Worm (Caenorhabditis elegans): ENCODE measurements around the gene tyra-3.

tyra-3 gene

DNA sequence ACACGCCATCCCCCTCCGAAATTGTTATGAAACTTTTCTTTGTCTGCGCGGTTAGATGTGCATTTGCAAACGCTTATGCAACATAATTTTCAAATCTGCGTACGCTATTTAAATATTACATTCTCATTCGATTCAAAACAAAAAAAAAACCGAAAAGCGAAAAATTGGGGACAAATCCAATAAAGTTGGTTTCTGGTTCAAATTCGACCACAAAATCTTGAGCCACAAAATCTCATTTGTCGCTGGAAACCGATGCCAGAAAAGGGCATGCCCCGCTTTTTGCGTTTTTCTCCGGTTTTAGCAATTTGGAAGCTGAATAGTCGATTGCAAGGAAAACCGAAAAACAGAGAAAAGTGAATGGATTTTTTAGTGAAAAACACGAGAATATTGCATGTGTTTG, 15.8 kb upstream of the tyra-3 start:
- TF ChIP-seq efl-1 (optimal IDR thresholded peaks at IDR 0.05) = no peak
- TF ChIP-seq efl-1 (GFP tag; optimal IDR thresholded peaks at IDR 0.05 in 1 of 2) = peak in 1 of 2 experiments; percentile 26
- TF ChIP-seq lin-14 (GFP tag; optimal IDR thresholded peaks at IDR 0.05) = peak; percentile 54
- no peak for TF ChIP-seq unc-86 (tag; optimal IDR thresholded peaks at IDR 0.05)

DNA sequence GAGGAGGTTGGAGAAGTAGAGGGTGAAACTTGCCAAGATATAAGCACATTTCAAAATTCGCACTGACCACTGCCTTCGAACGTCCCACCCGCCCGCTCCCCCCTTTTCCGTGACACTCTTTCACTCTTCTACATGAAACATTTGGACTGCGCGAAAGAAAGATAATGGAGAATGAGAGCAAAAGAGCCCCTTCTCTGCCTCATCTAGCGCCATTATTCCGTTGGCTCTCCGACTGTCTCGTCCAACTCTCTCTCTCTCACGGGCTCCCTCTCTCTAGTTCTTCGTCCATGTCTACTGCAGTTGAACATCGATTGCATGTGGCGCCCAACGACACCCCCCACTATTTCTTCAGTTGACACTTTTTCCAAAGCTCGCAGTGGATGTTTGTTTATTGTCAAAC, 14.9 kb upstream of the tyra-3 start:
- no peak for TF ChIP-seq ztf-11 (tag; optimal IDR thresholded peaks at IDR 0.05)
- no peak for TF ChIP-seq blmp-1 (tag; optimal IDR thresholded peaks at IDR 0.05)
- TF ChIP-seq pax-3 (tag; optimal IDR thresholded peaks at IDR 0.05) = no peak
- no peak for TF ChIP-seq hlh-17 (GFP tag; optimal IDR thresholded peaks at IDR 0.05; ENCODE audit: borderline replicate concordance)
- peak; percentile 21 for TF ChIP-seq unc-86 (tag; optimal IDR thresholded peaks at IDR 0.05)
- TF ChIP-seq ces-1 (GFP tag; optimal IDR thresholded peaks at IDR 0.05) = no peak
- peak; percentile 21 for TF ChIP-seq fkh-8 (tag; optimal IDR thresholded peaks at IDR 0.05)
- TF ChIP-seq mdl-1 (tag; optimal IDR thresholded peaks at IDR 0.05) = no peak
- TF ChIP-seq lin-14 (GFP tag; optimal IDR thresholded peaks at IDR 0.05) = peak; percentile 77
- no peak for TF ChIP-seq nhr-76 (tag; optimal IDR thresholded peaks at IDR 0.05)
- no peak for TF ChIP-seq sptf-1 (tag; optimal IDR thresholded peaks at IDR 0.05)
- TF ChIP-seq C34B4.2 (tag; optimal IDR thresholded peaks at IDR 0.05) = no peak
- TF ChIP-seq ama-1 (optimal IDR thresholded peaks at IDR 0.05) = no peak
- no peak for TF ChIP-seq lin-13 (GFP tag; optimal IDR thresholded peaks at IDR 0.05)
- no peak for TF ChIP-seq F16B12.6 (tag; optimal IDR thresholded peaks at IDR 0.05)
- no peak for TF ChIP-seq hlh-4 (tag; optimal IDR thresholded peaks at IDR 0.05)
- TF ChIP-seq C16A3.4 (tag; optimal IDR thresholded peaks at IDR 0.05) = no peak
- TF ChIP-seq hpl-2 (GFP tag; optimal IDR thresholded peaks at IDR 0.05) = no peak

DNA sequence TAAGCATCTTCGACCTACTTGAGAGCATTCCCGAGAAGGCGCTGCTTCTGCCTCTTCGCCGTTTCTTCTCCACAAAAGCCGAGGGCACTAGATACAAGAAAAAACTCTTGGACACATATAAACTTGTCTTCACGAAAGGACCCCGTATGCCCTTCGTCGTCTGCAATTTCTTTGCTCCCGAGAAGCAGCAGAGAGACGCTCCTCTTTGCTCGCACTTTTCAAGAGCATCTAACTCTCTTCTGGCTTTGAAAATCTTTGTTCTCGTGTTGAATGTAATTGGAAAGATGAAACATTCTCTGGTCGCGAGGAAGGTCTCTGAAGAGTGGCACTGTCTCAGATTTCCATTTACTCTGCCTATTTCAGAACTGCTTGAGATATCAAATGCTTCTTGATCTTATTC, 8.9 kb upstream of the tyra-3 start:
- TF ChIP-seq tlp-1 (tag; optimal IDR thresholded peaks at IDR 0.05) (no peak), fkh-10 (GFP tag; optimal IDR thresholded peaks at IDR 0.05) (peak; percentile 71), efl-3 (GFP tag; optimal IDR thresholded peaks at IDR 0.05) (no peak), elt-2 (tag; optimal IDR thresholded peaks at IDR 0.05) (no peak), nhr-237 (tag; optimal IDR thresholded peaks at IDR 0.05) (no peak), zag-1 (tag; optimal IDR thresholded peaks at IDR 0.05) (no peak), rnt-1 (tag; optimal IDR thresholded peaks at IDR 0.05) (no peak), grh-1 (GFP tag; IDR thresholded peaks at IDR 0.05) (no peak), ces-1 (GFP tag; optimal IDR thresholded peaks at IDR 0.05) (no peak), lin-14 (GFP tag; optimal IDR thresholded peaks at IDR 0.05) (peak; percentile 21), nhr-90 (tag; optimal IDR thresholded peaks at IDR 0.05; ENCODE audit: poor library complexity) (no peak), unc-130 (tag; optimal IDR thresholded peaks at IDR 0.05) (no peak), jun-1 (tag; optimal IDR thresholded peaks at IDR 0.05) (no peak), mdl-1 (tag; optimal IDR thresholded peaks at IDR 0.05) (no peak), pax-3 (tag; optimal IDR thresholded peaks at IDR 0.05) (no peak)

DNA sequence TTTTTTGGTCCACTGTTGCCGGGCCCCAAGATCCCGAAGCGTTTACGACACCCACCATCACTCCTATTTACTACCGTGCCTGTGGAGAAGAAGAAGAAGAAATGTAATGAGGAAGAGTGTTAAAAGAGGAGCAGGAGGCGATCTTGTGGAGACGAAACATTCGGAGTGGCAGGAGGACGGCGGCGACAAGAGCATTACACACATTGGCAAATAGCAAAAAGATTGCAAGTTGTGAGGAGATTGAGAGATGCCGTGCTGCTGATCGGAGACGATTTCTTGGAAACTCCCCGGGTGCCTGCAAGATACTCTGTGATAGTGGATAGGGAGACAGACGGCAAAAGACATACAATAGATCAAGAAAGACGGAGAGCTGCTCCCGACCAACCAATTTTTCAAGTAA, 9.4 kb downstream of the tyra-3 start, which contains the start of gene M03F4.4:
Gene M03F4.4 (minus strand): TSS at position 160 of the 400 bp plus-strand sequence.
- TF ChIP-seq elt-2 (tag; optimal IDR thresholded peaks at IDR 0.05) = no peak
- peak; percentile 94 for TF ChIP-seq nhr-71 (tag; optimal IDR thresholded peaks at IDR 0.05)
- no peak for TF ChIP-seq nhr-76 (tag; optimal IDR thresholded peaks at IDR 0.05)
- TF ChIP-seq zag-1 (tag; optimal IDR thresholded peaks at IDR 0.05) = no peak
- TF ChIP-seq Y116A8C.19 (tag; optimal IDR thresholded peaks at IDR 0.05; ENCODE audit: borderline replicate concordance) = no peak
- peak; percentile 40 for TF ChIP-seq nhr-11 (tag; optimal IDR thresholded peaks at IDR 0.05)
- TF ChIP-seq lsy-2 (tag; optimal IDR thresholded peaks at IDR 0.05) = peak; percentile 56 to 64
- TF ChIP-seq tlp-1 (tag; optimal IDR thresholded peaks at IDR 0.05) = no peak
- TF ChIP-seq hlh-4 (tag; optimal IDR thresholded peaks at IDR 0.05) = no peak
- no peak for TF ChIP-seq lin-13 (GFP tag; optimal IDR thresholded peaks at IDR 0.05)
- TF ChIP-seq dpl-1 (GFP tag; optimal IDR thresholded peaks at IDR 0.05) = no peak
- TF ChIP-seq ztf-11 (tag; optimal IDR thresholded peaks at IDR 0.05) = no peak
- peak; percentile 99 for TF ChIP-seq pag-3 (tag; optimal IDR thresholded peaks at IDR 0.05; ENCODE audit: borderline replicate concordance, insufficient read depth)
- TF ChIP-seq ces-1 (GFP tag; optimal IDR thresholded peaks at IDR 0.05) = no peak
- no peak for TF ChIP-seq C04F5.9 (tag; optimal IDR thresholded peaks at IDR 0.05)
- no peak for TF ChIP-seq alr-1 (tag; optimal IDR thresholded peaks at IDR 0.05; ENCODE audit: borderline replicate concordance)
- no peak for TF ChIP-seq pax-3 (tag; optimal IDR thresholded peaks at IDR 0.05)
- TF ChIP-seq tbx-2 (tag; optimal IDR thresholded peaks at IDR 0.05) = peak; percentile 79
- TF ChIP-seq unc-86 (tag; optimal IDR thresholded peaks at IDR 0.05) = no peak
- no peak for TF ChIP-seq egl-13 (tag; optimal IDR thresholded peaks at IDR 0.05)
- TF ChIP-seq nhr-12 (tag; optimal IDR thresholded peaks at IDR 0.05) = no peak
- no peak for TF ChIP-seq lin-15B (tag; optimal IDR thresholded peaks at IDR 0.05)
- no peak for TF ChIP-seq sox-4 (tag; optimal IDR thresholded peaks at IDR 0.05)
- TF ChIP-seq ceh-90 (tag; optimal IDR thresholded peaks at IDR 0.05) = no peak
- no peak for TF ChIP-seq nhr-237 (tag; optimal IDR thresholded peaks at IDR 0.05)
- TF ChIP-seq ztf-4 (tag; optimal IDR thresholded peaks at IDR 0.05) = peak; percentile 34
- TF ChIP-seq jun-1 (tag; optimal IDR thresholded peaks at IDR 0.05) = no peak
- no peak for TF ChIP-seq C16A3.4 (tag; optimal IDR thresholded peaks at IDR 0.05)
- TF ChIP-seq rnt-1 (tag; optimal IDR thresholded peaks at IDR 0.05) = peak; percentile 93
